Worm (Caenorhabditis elegans) whole organism, L1 larva: Measurements from ENCODE around the gene sdpn-1.

ENCODE experiments used
- C16A3.4 ChIP-seq: fragments of 150-350 bp; optimal IDR thresholded peaks from 2 replicates; lab custom pipeline; 2014; ENCODE audit warnings: missing biosample characterization, missing genetic modification characterization
- C34B4.2 ChIP-seq: sonication (generic microtip); optimal IDR thresholded peaks from 2 replicates; lab custom pipeline; 2017; ENCODE audit warnings: mild to moderate bottlenecking, missing genetic modification characterization, missing compliant biosample characterization
- aly-2 ChIP-seq: fragments of 150-350 bp; optimal IDR thresholded peaks from 2 replicates; lab custom pipeline; 2014; ENCODE audit warnings: missing biosample characterization, missing genetic modification characterization
- ama-1 ChIP-seq: fragments of 150-350 bp; optimal IDR thresholded peaks from 2 replicates; lab custom pipeline; 2014
- blmp-1 ChIP-seq: fragments of 150-350 bp; optimal IDR thresholded peaks from 2 replicates; lab custom pipeline; 2014; ENCODE audit warnings: missing biosample characterization, missing genetic modification characterization
- ceh-8 ChIP-seq: fragments of 200-800 bp; sonication (Bioruptor generic); optimal IDR thresholded peaks from 2 replicates; lab custom pipeline; 2018; ENCODE audit warnings: mild to moderate bottlenecking, missing genetic modification characterization, moderate library complexity, missing compliant biosample characterization
- ceh-82 ChIP-seq, 3 experiments: fragments of 150-350 bp in 1 of 3; sonication (generic microtip) in 2 of 3; optimal IDR thresholded peaks; 2 replicates each; lab custom pipeline; 2014 to 2017; ENCODE audit warnings: missing biosample characterization in 3 of 3, missing genetic modification characterization in 3 of 3
- ceh-88 ChIP-seq: fragments of 200-800 bp; sonication (Bioruptor generic); IDR thresholded peaks from 2 replicates; pipeline ENCODE4 v1.3.6; 2022; ENCODE audit warnings: missing genetic modification characterization, missing compliant biosample characterization
- ceh-90 ChIP-seq: sonication (generic microtip); optimal IDR thresholded peaks from 2 replicates; lab custom pipeline; 2016; ENCODE audit warnings: missing genetic modification characterization, missing compliant biosample characterization
- ces-1 ChIP-seq: fragments of 150-350 bp; optimal IDR thresholded peaks from 2 replicates; lab custom pipeline; 2014; ENCODE audit warnings: missing biosample characterization, missing genetic modification reagents, missing genetic modification characterization
- efl-1 ChIP-seq, 4 experiments: fragments of 150-350 bp; optimal IDR thresholded peaks in 3 of 4; peaks in 1 of 4; 1 replicate in 1 of 4; 2 replicates in 3 of 4; lab custom pipeline; 2014; ENCODE audit warnings: missing biosample characterization in 2 of 4, missing genetic modification characterization in 2 of 4, missing genetic modification reagents in 2 of 4
- egl-27 ChIP-seq, 2 experiments: fragments of 150-350 bp in 1 of 2; sonication (generic microtip); optimal IDR thresholded peaks; 3 replicates each; lab custom pipeline; 2017 to 2018; ENCODE audit warnings: missing biosample characterization in 2 of 2, missing genetic modification characterization in 2 of 2, missing genetic modification reagents in 2 of 2
- elt-2 ChIP-seq: sonication (generic microtip); optimal IDR thresholded peaks from 2 replicates; lab custom pipeline; 2016; ENCODE audit warnings: missing genetic modification characterization, mild to moderate bottlenecking, inconsistent platforms, missing compliant biosample characterization, missing genetic modification reagents
- fkh-10 ChIP-seq: sonication (generic microtip); optimal IDR thresholded peaks from 2 replicates; lab custom pipeline; 2017; ENCODE audit warnings: missing biosample characterization, missing genetic modification reagents, missing genetic modification characterization
- fkh-4 ChIP-seq: sonication (generic microtip); optimal IDR thresholded peaks from 2 replicates; lab custom pipeline; 2016; ENCODE audit warnings: missing compliant biosample characterization, missing genetic modification characterization, borderline replicate concordance
- hlh-4 ChIP-seq: sonication (generic microtip); optimal IDR thresholded peaks from 2 replicates; lab custom pipeline; 2016; ENCODE audit warnings: mild to moderate bottlenecking, missing genetic modification characterization, missing compliant biosample characterization
- irx-1 ChIP-seq: sonication (generic microtip); optimal IDR thresholded peaks from 2 replicates; lab custom pipeline; 2016; ENCODE audit warnings: missing genetic modification characterization, missing compliant biosample characterization
- lin-14 ChIP-seq: fragments of 200-800 bp; sonication (Bioruptor generic); optimal IDR thresholded peaks from 2 replicates; lab custom pipeline; 2018; ENCODE audit warnings: mild to moderate bottlenecking, missing genetic modification characterization, moderate library complexity, missing compliant biosample characterization
- mef-2 ChIP-seq: fragments of 150-350 bp; optimal IDR thresholded peaks from 2 replicates; lab custom pipeline; 2014; ENCODE audit warnings: missing biosample characterization, missing genetic modification characterization
- mep-1 ChIP-seq: fragments of 150-350 bp; optimal IDR thresholded peaks from 2 replicates; lab custom pipeline; 2014; ENCODE audit warnings: missing biosample characterization, missing genetic modification characterization
- nhr-19 ChIP-seq: fragments of 200-800 bp; sonication (Bioruptor generic); conservative IDR thresholded peaks from 2 replicates; pipeline ENCODE4 v1.3.6; 2022; ENCODE audit warnings: missing genetic modification characterization, missing compliant biosample characterization
- nhr-20 ChIP-seq: sonication (generic microtip); optimal IDR thresholded peaks from 2 replicates; lab custom pipeline; 2016; ENCODE audit warnings: mild to moderate bottlenecking, missing genetic modification characterization, missing compliant biosample characterization
- nhr-237 ChIP-seq: fragments of 150-350 bp; optimal IDR thresholded peaks from 2 replicates; lab custom pipeline; 2014; ENCODE audit warnings: missing biosample characterization, missing genetic modification characterization
- nhr-71 ChIP-seq: sonication (generic microtip); optimal IDR thresholded peaks from 2 replicates; lab custom pipeline; 2016; ENCODE audit warnings: mild to moderate bottlenecking, missing genetic modification characterization, moderate library complexity, missing compliant biosample characterization
- nhr-76 ChIP-seq: sonication (generic microtip); optimal IDR thresholded peaks from 2 replicates; lab custom pipeline; 2017; ENCODE audit warnings: missing biosample characterization, missing genetic modification characterization
- nhr-84 ChIP-seq: sonication (generic microtip); optimal IDR thresholded peaks from 2 replicates; lab custom pipeline; 2017; ENCODE audit warnings: missing biosample characterization, missing genetic modification characterization
- nhr-85 ChIP-seq: sonication (generic microtip); peaks from one replicate; lab custom pipeline; 2016; ENCODE audit warnings: missing genetic modification characterization, inconsistent platforms, missing compliant biosample characterization
- pax-3 ChIP-seq: fragments of 200-800 bp; sonication (Bioruptor generic); optimal IDR thresholded peaks from 2 replicates; lab custom pipeline; 2018; ENCODE audit warnings: mild to moderate bottlenecking, missing genetic modification characterization, moderate library complexity, missing compliant biosample characterization
- pqm-1 ChIP-seq: sonication (generic microtip); optimal IDR thresholded peaks from 3 replicates; lab custom pipeline; 2017; ENCODE audit warnings: missing biosample characterization, missing genetic modification characterization
- rnt-1 ChIP-seq: sonication (generic microtip); optimal IDR thresholded peaks from 2 replicates; lab custom pipeline; 2016; ENCODE audit warnings: mild to moderate bottlenecking, missing genetic modification characterization, moderate library complexity, missing compliant biosample characterization
- snu-23 ChIP-seq: sonication (generic microtip); optimal IDR thresholded peaks from 2 replicates; lab custom pipeline; 2016; ENCODE audit warnings: missing genetic modification characterization, missing compliant biosample characterization
- tbx-2 ChIP-seq: sonication (generic microtip); optimal IDR thresholded peaks from 2 replicates; lab custom pipeline; 2016; ENCODE audit warnings: missing genetic modification characterization, missing compliant biosample characterization
- unc-130 ChIP-seq: fragments of 150-350 bp; optimal IDR thresholded peaks from 2 replicates; lab custom pipeline; 2017; ENCODE audit warnings: missing biosample characterization, missing genetic modification characterization, inconsistent platforms
- unc-62 ChIP-seq: fragments of 150-350 bp; optimal IDR thresholded peaks from 2 replicates; lab custom pipeline; 2014; ENCODE audit warnings: missing biosample characterization, missing genetic modification reagents, missing genetic modification characterization
- zag-1 ChIP-seq: fragments of 150-350 bp; optimal IDR thresholded peaks from 2 replicates; lab custom pipeline; 2014; ENCODE audit warnings: missing biosample characterization, missing genetic modification characterization
- ztf-4 ChIP-seq: fragments of 150-350 bp; optimal IDR thresholded peaks from 2 replicates; lab custom pipeline; 2014; ENCODE audit warnings: missing biosample characterization, missing genetic modification characterization

sdpn-1 gene

DNA sequence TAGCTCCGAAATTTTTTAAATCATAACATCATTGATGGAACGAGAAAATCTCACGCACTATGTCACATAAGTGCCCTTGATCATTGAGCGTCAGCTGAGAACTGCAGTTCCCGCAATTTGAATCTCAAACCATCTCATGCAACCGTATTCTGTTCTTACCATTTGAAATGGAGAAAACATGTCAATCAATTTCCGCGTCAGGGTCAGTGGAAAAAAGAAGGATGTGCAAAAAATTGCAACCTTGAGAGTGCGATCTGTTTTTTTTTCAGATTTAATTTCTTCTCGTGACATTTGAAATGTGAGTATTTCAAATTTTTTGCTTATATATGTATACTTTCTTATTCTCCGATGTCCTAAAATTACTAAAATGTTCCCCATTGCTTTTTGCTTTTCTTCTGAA lies 12.6 kb upstream of the sdpn-1 start:
- TF ChIP-seq nhr-85 (tag; lab: Kevin White, UChicago) (peak; percentile 84), nhr-71 (tag; lab: Kevin White, UChicago) (peak; percentile 16), snu-23 (GFP tag; lab: Kevin White, UChicago) (peak; percentile 37), nhr-20 (tag; lab: Kevin White, UChicago) (peak; percentile 22), lin-14 (GFP tag; lab: Kevin White, UChicago) (peak; percentile 66), mef-2 (tag; lab: Kevin White, UChicago) (no peak), zag-1 (tag; lab: Kevin White, UChicago) (no peak)

DNA sequence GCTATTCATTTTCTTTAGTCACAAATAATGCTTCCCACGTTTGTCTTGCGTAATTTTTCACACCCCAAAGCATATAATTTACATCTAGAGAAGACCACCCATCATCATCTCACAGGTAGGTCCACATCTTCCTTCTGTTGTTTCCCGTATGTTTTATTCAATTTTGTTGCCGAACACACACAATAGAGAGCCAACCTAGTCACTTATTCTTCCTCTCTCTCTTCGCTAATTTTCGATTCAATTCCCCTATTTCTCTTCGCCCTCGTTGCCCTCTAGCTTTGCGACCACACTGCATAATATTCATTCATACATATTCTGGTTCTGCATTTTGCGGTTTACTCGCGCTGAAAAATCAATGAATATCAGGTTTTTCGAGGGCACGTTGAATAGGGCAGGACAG lies 7.9 kb upstream of the sdpn-1 start:
- TF ChIP-seq fkh-4, result no peak
- no peak for TF ChIP-seq pax-3
- no peak for TF ChIP-seq ceh-8

ce11 chrX:8004845-8005244 lies 6.8 kb upstream of the sdpn-1 start:
- TF ChIP-seq ama-1 (lab: Kevin White, UChicago) (no peak), blmp-1 (peak; percentile 6)

DNA sequence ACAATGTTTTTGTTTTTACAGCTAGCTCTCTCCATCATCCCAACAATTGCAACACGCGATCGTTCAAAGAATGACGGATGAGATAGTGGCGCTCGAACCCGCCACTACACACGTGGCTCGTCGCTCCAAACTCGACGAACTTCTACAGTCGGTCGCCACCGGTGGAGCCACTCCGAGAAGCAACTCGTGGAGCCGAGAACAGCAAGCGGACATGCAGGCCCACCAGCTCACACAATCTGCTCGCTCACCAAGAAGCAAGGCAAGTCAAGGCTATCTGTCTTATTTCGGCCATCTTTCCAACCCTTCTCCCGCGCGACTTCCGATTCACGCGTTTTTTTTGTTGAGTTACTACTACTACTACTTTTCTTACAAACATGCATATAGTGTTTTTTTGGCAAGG lies 5.6 kb upstream of the sdpn-1 start, which contains the start of the genes F45E1.1 and F45E1.2:
Gene F45E1.1 (plus strand): TSS at position 20 of the 400 bp plus-strand sequence.
Gene F45E1.2 (plus strand): TSS at position 71 of the 400 bp plus-strand sequence.
- TF ChIP-seq C16A3.4, result no peak
- TF ChIP-seq egl-27 (tag; optimal IDR thresholded peaks at IDR 0.05; lab: Kevin White, UChicago), result no peak
- no peak for TF ChIP-seq fkh-10 (GFP tag; lab: Kevin White, UChicago)
- no peak for TF ChIP-seq C34B4.2 (tag; lab: Kevin White, UChicago)

DNA sequence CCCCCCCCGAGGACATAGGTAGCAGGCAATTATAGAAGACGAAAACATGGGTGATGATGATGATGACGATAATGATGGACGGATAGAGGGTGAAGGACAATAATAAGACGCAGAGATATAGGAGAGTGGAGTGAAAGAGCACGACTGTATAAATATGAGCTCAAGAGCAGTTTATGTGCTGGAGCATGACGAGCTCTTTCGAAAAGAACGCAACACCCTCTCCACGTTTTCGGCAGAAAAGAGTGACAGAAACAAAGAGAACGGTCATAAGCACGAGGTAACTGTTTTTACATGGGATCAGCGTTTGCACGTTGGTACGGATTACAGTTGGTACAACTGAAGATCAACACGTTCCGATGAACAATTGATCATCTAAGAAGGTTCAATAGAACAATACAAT lies 913 bp upstream of the sdpn-1 start:
- TF ChIP-seq mep-1 (tag; lab: Kevin White, UChicago), result no peak
- no peak for TF ChIP-seq unc-130 (tag; lab: Kevin White, UChicago)
- no peak for TF ChIP-seq ceh-88 (GFP tag; lab: Robert Waterston, UW)
- TF ChIP-seq, all 84 proteins: peak for 0

DNA sequence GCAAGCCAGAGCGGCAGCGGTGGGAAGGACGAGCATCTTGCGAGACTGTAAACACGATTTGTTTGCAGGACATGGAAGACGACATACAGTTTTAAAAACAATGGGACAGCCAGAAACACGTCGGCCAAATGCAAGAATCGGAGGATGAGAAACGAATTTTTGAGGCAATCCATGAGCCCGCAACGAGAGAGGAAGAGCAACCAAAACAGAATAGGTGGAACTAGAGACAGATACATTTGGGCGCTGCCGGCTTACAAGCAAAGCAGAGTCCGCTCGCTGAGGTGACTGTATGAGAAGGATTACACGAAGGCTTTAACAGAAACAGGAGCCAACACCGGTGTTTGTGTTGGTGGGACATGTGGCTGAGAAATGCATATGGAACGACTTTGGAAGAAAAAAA lies 3.5 kb downstream of the sdpn-1 start:
- TF ChIP-seq ztf-4 (tag; lab: Kevin White, UChicago), result no peak
- TF ChIP-seq elt-2 (tag; lab: Kevin White, UChicago), result no peak
- no peak for TF ChIP-seq snu-23 (GFP tag; lab: Kevin White, UChicago)
- no peak for TF ChIP-seq ceh-90 (tag; lab: Kevin White, UChicago)
- TF ChIP-seq irx-1 (tag; lab: Kevin White, UChicago), result no peak
- no peak for TF ChIP-seq hlh-4 (tag; lab: Kevin White, UChicago)
- no peak for TF ChIP-seq nhr-19
- TF ChIP-seq ceh-82 (tag; optimal IDR thresholded peaks at IDR 0.05; lab: Kevin White, UChicago), result no peak
- no peak for TF ChIP-seq nhr-237
- no peak for TF ChIP-seq unc-62 (GFP tag; lab: Kevin White, UChicago)

ce11 chrX:7992102-7992501 lies 5.9 kb downstream of the sdpn-1 start:
- no peak for TF ChIP-seq efl-1 (optimal IDR thresholded peaks at IDR 0.05; lab: Kevin White, UChicago)
- TF ChIP-seq efl-1 (GFP tag; optimal IDR thresholded peaks at IDR 0.05 in 1 of 2; lab: Kevin White, UChicago), result peak in 1 of 2 experiments; percentile 33
- no peak for TF ChIP-seq nhr-76

ce11 chrX:7990282-7990681 lies 7.7 kb downstream of the sdpn-1 start:
- TF ChIP-seq rnt-1 (no peak), aly-2 (no peak), ces-1 (no peak), pqm-1 (tag; lab: Kevin White, UChicago) (no peak), nhr-237 (no peak), tbx-2 (tag; lab: Kevin White, UChicago) (peak; percentile 60), nhr-84 (tag; lab: Kevin White, UChicago) (no peak), fkh-4 (no peak), nhr-71 (tag; lab: Kevin White, UChicago) (peak; percentile 46), blmp-1 (peak; percentile 54)
